Fruit fly (Drosophila melanogaster) whole organism, embryonic: ENCODE data around the gene janA.

Experiments
- BEAF-32 ChIP-seq: fragments of 200-800 bp; sonication (Bioruptor generic); optimal IDR thresholded peaks from 3 replicates; lab custom pipeline; 2017; ENCODE audit warnings: missing biosample characterization, missing genetic modification characterization, mild to moderate bottlenecking, moderate library complexity, missing genetic modification reagents
- CG10267 ChIP-seq: fragments of 200-800 bp; sonication (Bioruptor generic); optimal IDR thresholded peaks from 2 replicates; lab custom pipeline; 2018; ENCODE audit warnings: missing biosample characterization, mild to moderate bottlenecking, missing genetic modification characterization, moderate library complexity
- CG10654 ChIP-seq: fragments of 200-800 bp; sonication (Bioruptor generic); optimal IDR thresholded peaks from 2 replicates; lab custom pipeline; 2016; ENCODE audit warnings: missing biosample characterization, missing genetic modification characterization
- CG12071 ChIP-seq: fragments of 200-800 bp; sonication (Bioruptor generic); optimal IDR thresholded peaks from 3 replicates; lab custom pipeline; 2018; ENCODE audit warnings: missing biosample characterization, mild to moderate bottlenecking, missing genetic modification characterization
- CG12236 ChIP-seq: fragments of 200-800 bp; sonication (Bioruptor generic); optimal IDR thresholded peaks from 2 replicates; lab custom pipeline; 2016; ENCODE audit warnings: missing biosample characterization, missing genetic modification characterization
- CG12659 ChIP-seq: fragments of 200-800 bp; sonication (Bioruptor generic); optimal IDR thresholded peaks from 3 replicates; lab custom pipeline; 2017; ENCODE audit warnings: mild to moderate bottlenecking, missing biosample characterization, missing genetic modification reagents, missing genetic modification characterization
- CG14441 ChIP-seq: fragments of 200-800 bp; sonication (Bioruptor generic); IDR thresholded peaks from 2 replicates; pipeline ENCODE4 v1.3.6; 2022; ENCODE audit warnings: missing biosample characterization, missing genetic modification characterization
- CG14710 ChIP-seq: fragments of 200-800 bp; sonication (Bioruptor generic); optimal IDR thresholded peaks from 3 replicates; lab custom pipeline; 2019; ENCODE audit warnings: missing biosample characterization, mild to moderate bottlenecking, missing genetic modification characterization, moderate library complexity
- CG15514 ChIP-seq: fragments of 200-800 bp; sonication (Bioruptor generic); optimal IDR thresholded peaks from 3 replicates; lab custom pipeline; 2017; ENCODE audit warnings: missing biosample characterization, missing genetic modification characterization, mild to moderate bottlenecking, moderate library complexity, missing genetic modification reagents
- CG1792 ChIP-seq: fragments of 200-800 bp; sonication (Bioruptor generic); optimal IDR thresholded peaks from 2 replicates; lab custom pipeline; 2016; ENCODE audit warnings: missing biosample characterization, missing genetic modification characterization
- CG2120 ChIP-seq: fragments of 200-800 bp; sonication (Bioruptor generic); optimal IDR thresholded peaks from 3 replicates; lab custom pipeline; 2016; ENCODE audit warnings: missing biosample characterization, missing genetic modification characterization
- CG31224 ChIP-seq: fragments of 200-800 bp; sonication (Bioruptor generic); IDR thresholded peaks from 2 replicates; pipeline ENCODE4 v1.3.6; 2022; ENCODE audit warnings: missing biosample characterization, missing genetic modification characterization
- CG33213 ChIP-seq: fragments of 200-800 bp; sonication (Bioruptor generic); optimal IDR thresholded peaks from 3 replicates; lab custom pipeline; 2016; ENCODE audit warnings: missing biosample characterization, missing genetic modification characterization
- CG34376 ChIP-seq: fragments of 200-800 bp; sonication (Bioruptor generic); optimal IDR thresholded peaks from 2 replicates; lab custom pipeline; 2018; ENCODE audit warnings: missing biosample characterization, mild to moderate bottlenecking, missing genetic modification characterization
- CG4328 ChIP-seq: fragments of 200-800 bp; sonication (Bioruptor generic); optimal IDR thresholded peaks from 3 replicates; lab custom pipeline; 2017; ENCODE audit warnings: missing biosample characterization, missing genetic modification reagents, missing genetic modification characterization
- CG4707 ChIP-seq: fragments of 200-800 bp; sonication (Bioruptor generic); optimal IDR thresholded peaks from 2 replicates; lab custom pipeline; 2018; ENCODE audit warnings: missing biosample characterization, mild to moderate bottlenecking, missing genetic modification characterization, moderate library complexity
- CHES-1-like ChIP-seq: fragments of 200-800 bp; sonication (Bioruptor generic); optimal IDR thresholded peaks from 2 replicates; lab custom pipeline; 2016; ENCODE audit warnings: missing biosample characterization, missing genetic modification characterization
- Dad ChIP-seq: fragments of 200-800 bp; sonication (Bioruptor generic); optimal IDR thresholded peaks from 3 replicates; lab custom pipeline; 2016; ENCODE audit warnings: missing biosample characterization, missing genetic modification characterization
- Ets97D ChIP-seq: fragments of 200-800 bp; sonication (Bioruptor generic); optimal IDR thresholded peaks from 3 replicates; lab custom pipeline; 2016; ENCODE audit warnings: missing biosample characterization, missing genetic modification characterization
- Hr78 ChIP-seq, 2 experiments: fragments of 200-800 bp in 1 of 2; fragments of >200 bp in 1 of 2; sonication (Bioruptor generic) in 1 of 2; optimal IDR thresholded peaks; 2 replicates each; lab custom pipeline; 2017 to 2019; ENCODE audit warnings: missing biosample characterization in 2 of 2, missing genetic modification characterization in 2 of 2, mild to moderate bottlenecking in 1 of 2, moderate library complexity in 1 of 2
- Lhr ChIP-seq: fragments of 200-800 bp; sonication (Bioruptor generic); optimal IDR thresholded peaks from 3 replicates; lab custom pipeline; 2017; ENCODE audit warnings: mild to moderate bottlenecking, missing biosample characterization, missing genetic modification reagents, missing genetic modification characterization
- MESR4 ChIP-seq: fragments of 200-800 bp; sonication (Bioruptor generic); optimal IDR thresholded peaks from 2 replicates; lab custom pipeline; 2018; ENCODE audit warnings: missing biosample characterization, mild to moderate bottlenecking, missing genetic modification characterization, moderate library complexity
- MTF-1 ChIP-seq: fragments of 200-800 bp; sonication (Bioruptor generic); optimal IDR thresholded peaks from 2 replicates; lab custom pipeline; 2018; ENCODE audit warnings: missing biosample characterization, mild to moderate bottlenecking, missing genetic modification characterization, borderline replicate concordance
- Max ChIP-seq: fragments of 200-800 bp; sonication (Bioruptor generic); optimal IDR thresholded peaks from 2 replicates; lab custom pipeline; 2016; ENCODE audit warnings: missing biosample characterization, mild to moderate bottlenecking, missing genetic modification characterization
- Med ChIP-seq: fragments of 200-800 bp; sonication (Bioruptor generic); peaks from one replicate; lab custom pipeline; 2016; ENCODE audit warnings: missing biosample characterization, missing genetic modification characterization, mild to moderate bottlenecking, inconsistent platforms, moderate library complexity
- Nf-YB ChIP-seq: fragments of 200-800 bp; sonication (Bioruptor generic); optimal IDR thresholded peaks from 3 replicates; lab custom pipeline; 2019; ENCODE audit warnings: missing biosample characterization, mild to moderate bottlenecking, missing genetic modification characterization, moderate library complexity
- Pdp1 ChIP-seq, 2 experiments: fragments of 200-800 bp; sonication (Bioruptor generic); optimal IDR thresholded peaks; 3 replicates each; lab custom pipeline; 2016; ENCODE audit warnings: missing biosample characterization in 2 of 2, missing genetic modification characterization in 2 of 2, mild to moderate bottlenecking in 1 of 2, moderate library complexity in 1 of 2
- ara ChIP-seq: fragments of 200-800 bp; sonication (Bioruptor generic); IDR thresholded peaks from 2 replicates; pipeline ENCODE4 v1.3.6; 2022; ENCODE audit warnings: missing biosample characterization, missing genetic modification characterization
- ash1 ChIP-seq: fragments of 200-800 bp; sonication (Bioruptor generic); optimal IDR thresholded peaks from 2 replicates; lab custom pipeline; 2018; ENCODE audit warnings: missing biosample characterization, mild to moderate bottlenecking, missing genetic modification characterization
- bab2 ChIP-seq: fragments of 200-800 bp; sonication (Bioruptor generic); optimal IDR thresholded peaks from 2 replicates; lab custom pipeline; 2016; ENCODE audit warnings: missing biosample characterization, missing genetic modification characterization
- chn ChIP-seq: fragments of 200-800 bp; sonication (Bioruptor generic); optimal IDR thresholded peaks from 2 replicates; lab custom pipeline; 2016; ENCODE audit warnings: missing biosample characterization, missing genetic modification characterization
- crol ChIP-seq: fragments of 200-800 bp; sonication (Bioruptor generic); IDR thresholded peaks from 2 replicates; pipeline ENCODE4 v1.3.6; 2022; ENCODE audit warnings: missing biosample characterization, missing genetic modification characterization
- dmrt99B ChIP-seq: fragments of 200-800 bp; sonication (Bioruptor generic); optimal IDR thresholded peaks from 2 replicates; lab custom pipeline; 2018; ENCODE audit warnings: missing biosample characterization, mild to moderate bottlenecking, missing genetic modification characterization, moderate library complexity
- ems ChIP-seq: fragments of 200-800 bp; sonication (Bioruptor generic); optimal IDR thresholded peaks from 3 replicates; lab custom pipeline; 2016; ENCODE audit warnings: missing biosample characterization, missing genetic modification characterization
- eyg ChIP-seq: fragments of 200-800 bp; sonication (Bioruptor generic); optimal IDR thresholded peaks from 3 replicates; lab custom pipeline; 2016; ENCODE audit warnings: missing biosample characterization, missing genetic modification characterization
- fu2 ChIP-seq: fragments of 200-800 bp; sonication (Bioruptor generic); optimal IDR thresholded peaks from 2 replicates; lab custom pipeline; 2016; ENCODE audit warnings: missing biosample characterization, missing genetic modification characterization
- kay ChIP-seq: fragments of 200-800 bp; sonication (Bioruptor generic); optimal IDR thresholded peaks from 2 replicates; lab custom pipeline; 2016; ENCODE audit warnings: missing biosample characterization, missing genetic modification characterization
- onecut ChIP-seq: fragments of 200-800 bp; sonication (Bioruptor generic); IDR thresholded peaks from 2 replicates; pipeline ENCODE4 v1.3.6; 2022; ENCODE audit warnings: missing biosample characterization, missing genetic modification characterization
- phol ChIP-seq: fragments of 200-800 bp; sonication (Bioruptor generic); optimal IDR thresholded peaks from 3 replicates; lab custom pipeline; 2018; ENCODE audit warnings: missing biosample characterization, mild to moderate bottlenecking, missing genetic modification characterization, moderate library complexity
- prd ChIP-seq, 3 experiments: fragments of >200 bp in 2 of 3; fragments of 200-800 bp in 1 of 3; sonication (Bioruptor generic) in 1 of 3; optimal IDR thresholded peaks in 2 of 3; IDR thresholded peaks in 1 of 3; 2 replicates in 2 of 3; 3 replicates in 1 of 3; pipeline versions ENCODE4 v1.3.6 to Lab custom; 2017 to 2022; ENCODE audit warnings: missing biosample characterization in 1 of 3, missing genetic modification characterization in 1 of 3
- repo ChIP-seq: fragments of 200-800 bp; sonication (Bioruptor generic); optimal IDR thresholded peaks from 2 replicates; lab custom pipeline; 2016; ENCODE audit warnings: missing biosample characterization, missing genetic modification characterization
- sqz ChIP-seq: fragments of 200-800 bp; sonication (Bioruptor generic); optimal IDR thresholded peaks from 3 replicates; lab custom pipeline; 2018; ENCODE audit warnings: missing biosample characterization, mild to moderate bottlenecking, missing genetic modification characterization
- ssp ChIP-seq: fragments of 200-800 bp; sonication (Bioruptor generic); IDR thresholded peaks from 2 replicates; pipeline ENCODE4 v1.3.6; 2022; ENCODE audit warnings: missing biosample characterization, missing genetic modification characterization
- stc ChIP-seq: fragments of 200-800 bp; sonication (Bioruptor generic); IDR thresholded peaks from 2 replicates; pipeline ENCODE4 v1.3.6; 2022; ENCODE audit warnings: missing biosample characterization, missing genetic modification characterization
- tap ChIP-seq: fragments of 200-800 bp; optimal IDR thresholded peaks from 3 replicates; lab custom pipeline; 2019; ENCODE audit warnings: missing biosample characterization, mild to moderate bottlenecking, missing genetic modification characterization, moderate library complexity
- tin ChIP-seq: fragments of 200-800 bp; sonication (Bioruptor generic); optimal IDR thresholded peaks from 3 replicates; lab custom pipeline; 2016; ENCODE audit warnings: missing biosample characterization, missing genetic modification characterization
- vvl ChIP-seq: fragments of 200-800 bp; sonication (Bioruptor generic); IDR thresholded peaks from 2 replicates; pipeline ENCODE4 v1.3.6; 2022; ENCODE audit warnings: missing biosample characterization, missing genetic modification characterization
- zf30C ChIP-seq: fragments of 200-800 bp; sonication (Bioruptor generic); optimal IDR thresholded peaks from 3 replicates; lab custom pipeline; 2018; ENCODE audit warnings: missing biosample characterization, mild to moderate bottlenecking, missing genetic modification characterization

Gene janA

DNA sequence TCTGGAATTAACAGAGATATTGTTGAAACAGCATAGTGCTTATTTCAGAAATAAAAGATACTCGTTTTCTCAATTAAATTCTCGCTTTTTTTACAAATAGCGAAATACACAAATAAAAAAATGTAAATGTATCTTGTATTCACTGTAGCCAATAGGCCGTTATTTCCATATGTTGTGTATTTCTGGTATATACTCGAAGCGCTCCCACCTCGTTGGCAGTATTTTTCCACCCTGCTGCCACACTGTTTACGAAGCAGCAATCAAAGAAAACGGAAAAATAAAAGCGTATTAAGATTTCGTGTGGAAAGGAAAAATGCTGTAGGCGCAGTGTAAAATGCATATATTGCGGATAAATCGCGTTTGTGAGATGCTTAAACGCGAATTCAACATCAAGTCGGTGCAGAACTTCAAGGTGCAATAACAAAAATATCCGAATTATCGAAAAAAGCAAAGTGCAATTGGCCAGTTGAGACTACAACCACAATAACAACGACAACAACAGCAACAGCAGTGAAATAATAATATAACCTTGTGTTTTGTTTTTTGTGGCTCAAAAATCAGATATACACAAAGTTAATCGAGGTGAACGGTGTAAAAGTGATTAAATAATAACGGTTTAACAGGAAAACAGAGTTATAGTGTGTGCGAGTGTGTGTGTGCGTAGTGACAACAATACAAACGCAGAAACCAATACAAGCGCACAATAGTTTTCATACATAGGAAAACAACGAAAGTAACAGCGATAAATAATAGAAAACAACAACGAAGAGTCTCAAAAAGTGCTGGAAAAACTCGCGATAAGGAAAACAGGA, 18.9 kb upstream of the janA start, which contains the start of gene sima (continued):
- 0 out of 2 replicates have a peak, but pooled peaks have one; percentile 17 for TF ChIP-seq stc (GFP tag; lab: Robert Waterston, UW)
- no peak for TF ChIP-seq CG4707 (GFP tag; lab: Kevin White, UChicago)
- TF ChIP-seq zf30C (GFP tag; lab: Kevin White, UChicago) = no peak
- TF ChIP-seq CG1792 (GFP tag; lab: Kevin White, UChicago) = peak; percentile 22
- TF ChIP-seq bab2 = peak; percentile 15
- TF ChIP-seq phol = peak; percentile 37
- TF ChIP-seq ara = no peak
- no peak for TF ChIP-seq Hr78 (GFP tag; optimal IDR thresholded peaks at IDR 0.05; lab: Kevin White, UChicago)
- TF ChIP-seq onecut (GFP tag; lab: Robert Waterston, UW) = peak; percentile 62
- TF ChIP-seq CG12236 (GFP tag; lab: Kevin White, UChicago) = no peak
- TF ChIP-seq CG12071 = peak; percentile 1
- TF ChIP-seq repo (GFP tag; lab: Kevin White, UChicago) = no peak
- peak; percentile 18 for TF ChIP-seq ems
- TF ChIP-seq Pdp1 (GFP tag; optimal IDR thresholded peaks at IDR 0.05; lab: Kevin White, UChicago) = peak; percentile 16 to 61
- peak; percentile 37 for TF ChIP-seq chn (GFP tag; lab: Kevin White, UChicago)
- peak; percentile 3 for TF ChIP-seq CG10267 (tag; lab: Kevin White, UChicago)
- TF ChIP-seq CG15514 = peak; percentile 57
- TF ChIP-seq eyg (GFP tag; lab: Kevin White, UChicago) = peak; percentile 35
- TF ChIP-seq CG31224 (GFP tag; lab: Robert Waterston, UW) = 0 out of 2 replicates have a peak, but pooled peaks have one; percentile 35
- TF ChIP-seq ash1 (GFP tag; lab: Kevin White, UChicago) = no peak
- TF ChIP-seq Ets97D = peak; percentile 69
- TF ChIP-seq ssp = peak; percentile 39
- TF ChIP-seq Med = peak; percentile 83
- no peak for TF ChIP-seq CG4328 (GFP tag; lab: Kevin White, UChicago)
- TF ChIP-seq vvl (GFP tag; lab: Robert Waterston, UW) = peak; percentile 69
- TF ChIP-seq CG14441 = peak; percentile 59
- no peak for TF ChIP-seq CHES-1-like (GFP tag; lab: Kevin White, UChicago)
- TF ChIP-seq Max (GFP tag; lab: Kevin White, UChicago) = no peak
- TF ChIP-seq fu2 (GFP tag; lab: Kevin White, UChicago) = no peak
- peak; percentile 34 for TF ChIP-seq dmrt99B
- peak; percentile 51 for TF ChIP-seq CG14710 (tag; lab: Kevin White, UChicago)
- TF ChIP-seq Nf-YB (GFP tag; lab: Kevin White, UChicago) = peak; percentile 18
- TF ChIP-seq CG34376 (GFP tag; lab: Kevin White, UChicago) = peak; percentile 31
- peak; percentile 65 for TF ChIP-seq CG2120 (GFP tag; lab: Kevin White, UChicago)
- TF ChIP-seq Lhr (GFP tag; lab: Kevin White, UChicago) = peak; percentile 25
- no peak for TF ChIP-seq prd (optimal IDR thresholded peaks at IDR 0.05; lab: Kevin White, UChicago)
- peak; percentile 53; the same call in 1 of the 3 replicates for TF ChIP-seq prd (GFP tag; IDR thresholded peaks at IDR 0.05; lab: Robert Waterston, UW)
- peak; percentile 62 for TF ChIP-seq CG33213
- TF ChIP-seq kay (GFP tag; lab: Kevin White, UChicago) = no peak
- TF ChIP-seq CG10654 = no peak
- peak; percentile 19 for TF ChIP-seq sqz (GFP tag; lab: Kevin White, UChicago)
- TF ChIP-seq tin = peak; percentile 17
- no peak for TF ChIP-seq MTF-1 (GFP tag; lab: Kevin White, UChicago)
- TF ChIP-seq Dad (GFP tag; lab: Kevin White, UChicago) = peak; percentile 14
- TF ChIP-seq BEAF-32 (GFP tag; lab: Kevin White, UChicago) = peak; percentile 39
- TF ChIP-seq CG12659 (GFP tag; lab: Kevin White, UChicago) = peak; percentile 61
- TF ChIP-seq crol = no peak
- peak; percentile 3 for TF ChIP-seq tap
- TF ChIP-seq MESR4 = peak; percentile 65
